Fruit fly (Drosophila melanogaster) whole organism: Measurements from ENCODE around the gene edin.

Experiments used
- CG8478 ChIP-seq: fragments of >200 bp; optimal IDR thresholded peaks from 2 replicates; lab custom pipeline; 2018; ENCODE audit warnings: inconsistent platforms
- EcR ChIP-seq, 2 experiments: fragments of >200 bp; optimal IDR thresholded peaks; 2 replicates each; lab custom pipeline; 2017; ENCODE audit warnings: missing biosample characterization in 2 of 2, missing genetic modification characterization in 2 of 2, missing genetic modification reagents in 2 of 2
- pan ChIP-seq: fragments of >200 bp; optimal IDR thresholded peaks from 2 replicates; lab custom pipeline; 2017
- psq ChIP-seq: fragments of >200 bp; optimal IDR thresholded peaks from 2 replicates; lab custom pipeline; 2017

dm6 chr3L:17534396-17534795 is 39.7 kb downstream of the edin start:
- no peak for TF ChIP-seq CG8478
- TF ChIP-seq psq (lab: Kevin White, UChicago) = no peak
- no peak for TF ChIP-seq pan (lab: Kevin White, UChicago)
- TF ChIP-seq EcR (GFP tag; optimal IDR thresholded peaks at IDR 0.05; lab: Kevin White, UChicago) = no peak
